Fruit fly (Drosophila melanogaster) whole organism, adult: Measurements from ENCODE around the gene Cnx99A.

Experiments used
- CG11617 ChIP-seq: fragments of 200-800 bp; sonication (Bioruptor generic); optimal IDR thresholded peaks from 2 replicates; lab custom pipeline; 2017; ENCODE audit warnings: mild to moderate bottlenecking, missing biosample characterization, missing genetic modification reagents, missing genetic modification characterization
- CG12768 ChIP-seq: fragments of 200-800 bp; sonication (Bioruptor generic); optimal IDR thresholded peaks from 2 replicates; lab custom pipeline; 2017; ENCODE audit warnings: missing biosample characterization, missing genetic modification characterization, mild to moderate bottlenecking, moderate library complexity, missing genetic modification reagents
- CG14711 ChIP-seq: fragments of 200-800 bp; sonication (Bioruptor generic); optimal IDR thresholded peaks from 2 replicates; lab custom pipeline; 2018; ENCODE audit warnings: missing biosample characterization, mild to moderate bottlenecking, missing genetic modification characterization, moderate library complexity
- CG1620 ChIP-seq: fragments of 200-800 bp; sonication (Bioruptor generic); optimal IDR thresholded peaks from 2 replicates; lab custom pipeline; 2016; ENCODE audit warnings: missing biosample characterization, missing genetic modification characterization
- CG33017 ChIP-seq: fragments of 200-800 bp; sonication (Bioruptor generic); optimal IDR thresholded peaks from 2 replicates; lab custom pipeline; 2018; ENCODE audit warnings: missing biosample characterization, mild to moderate bottlenecking, missing genetic modification characterization, moderate library complexity
- CG5204 ChIP-seq: fragments of 200-800 bp; sonication (Bioruptor generic); optimal IDR thresholded peaks from 2 replicates; lab custom pipeline; 2016; ENCODE audit warnings: missing biosample characterization, missing genetic modification characterization
- CG7045 ChIP-seq: fragments of 200-800 bp; sonication (Bioruptor generic); optimal IDR thresholded peaks from 2 replicates; lab custom pipeline; 2017; ENCODE audit warnings: missing biosample characterization, mild to moderate bottlenecking, missing genetic modification characterization
- CG7101 ChIP-seq: fragments of 200-800 bp; sonication (Bioruptor generic); optimal IDR thresholded peaks from 2 replicates; lab custom pipeline; 2018; ENCODE audit warnings: missing biosample characterization, mild to moderate bottlenecking, missing genetic modification characterization, moderate library complexity
- Clk ChIP-seq: fragments of 200-800 bp; sonication (Bioruptor generic); optimal IDR thresholded peaks from 2 replicates; lab custom pipeline; 2017; ENCODE audit warnings: missing biosample characterization, missing genetic modification characterization
- Crg-1 ChIP-seq: fragments of 200-800 bp; sonication (Bioruptor generic); optimal IDR thresholded peaks from 2 replicates; lab custom pipeline; 2016; ENCODE audit warnings: missing biosample characterization, missing genetic modification characterization
- Hr96 ChIP-seq: fragments of 200-800 bp; sonication (Bioruptor generic); optimal IDR thresholded peaks from 2 replicates; lab custom pipeline; 2016; ENCODE audit warnings: missing biosample characterization, missing genetic modification characterization
- Mnt ChIP-seq: fragments of 200-800 bp; sonication (Bioruptor generic); optimal IDR thresholded peaks from 2 replicates; lab custom pipeline; 2016; ENCODE audit warnings: missing biosample characterization, mild to moderate bottlenecking, missing genetic modification characterization
- bab1 ChIP-seq: fragments of 200-800 bp; sonication (Bioruptor generic); optimal IDR thresholded peaks from 3 replicates; lab custom pipeline; 2019; ENCODE audit warnings: missing biosample characterization, mild to moderate bottlenecking, missing genetic modification characterization, moderate library complexity
- cic ChIP-seq: fragments of 200-800 bp; sonication (Bioruptor generic); optimal IDR thresholded peaks from 2 replicates; lab custom pipeline; 2017; ENCODE audit warnings: missing biosample characterization, mild to moderate bottlenecking, missing genetic modification characterization, moderate library complexity
- cnc ChIP-seq, 2 experiments: fragments of >200 bp; optimal IDR thresholded peaks; 2 replicates each; lab custom pipeline; 2017
- kay ChIP-seq: fragments of 200-800 bp; sonication (Bioruptor generic); peaks from one replicate; lab custom pipeline; 2016; ENCODE audit warnings: missing biosample characterization, missing genetic modification characterization, borderline replicate concordance
- ovo ChIP-seq: fragments of 200-800 bp; sonication (Bioruptor generic); optimal IDR thresholded peaks from 2 replicates; lab custom pipeline; 2016; ENCODE audit warnings: missing biosample characterization, missing genetic modification characterization
- pad ChIP-seq: fragments of 200-800 bp; sonication (Bioruptor generic); optimal IDR thresholded peaks from 3 replicates; lab custom pipeline; 2017; ENCODE audit warnings: missing biosample characterization, missing genetic modification characterization, mild to moderate bottlenecking, moderate library complexity, missing genetic modification reagents
- tj ChIP-seq: fragments of 200-800 bp; sonication (Bioruptor generic); optimal IDR thresholded peaks from 3 replicates; lab custom pipeline; 2017; ENCODE audit warnings: missing biosample characterization, mild to moderate bottlenecking, missing genetic modification characterization, moderate library complexity
- toe ChIP-seq: fragments of 200-800 bp; sonication (Bioruptor generic); optimal IDR thresholded peaks from 2 replicates; lab custom pipeline; 2016; ENCODE audit warnings: missing biosample characterization, missing genetic modification characterization

The Cnx99A gene

dm6 chr3R:29318673-29319072 lies 771 bp downstream of the Cnx99A start:
- TF ChIP-seq kay (GFP tag; lab: Kevin White, UChicago): no peak
- no peak for TF ChIP-seq Mnt (GFP tag; lab: Kevin White, UChicago)
- no peak for TF ChIP-seq CG1620 (GFP tag; lab: Kevin White, UChicago)
- TF ChIP-seq cnc (optimal IDR thresholded peaks at IDR 0.05; lab: Kevin White, UChicago): no peak
- peak; percentile 30 for TF ChIP-seq pad (GFP tag; lab: Kevin White, UChicago)
- no peak for TF ChIP-seq cic (GFP tag; lab: Kevin White, UChicago)
- TF ChIP-seq CG5204: peak; percentile 35
- TF ChIP-seq tj (GFP tag; lab: Kevin White, UChicago): no peak
- peak; percentile 23 for TF ChIP-seq CG33017 (tag; lab: Kevin White, UChicago)
- peak; percentile 63 for TF ChIP-seq Hr96 (GFP tag; lab: Kevin White, UChicago)
- peak; percentile 53 for TF ChIP-seq Clk (GFP tag; lab: Kevin White, UChicago)
- TF ChIP-seq CG7101 (tag; lab: Kevin White, UChicago): peak; percentile 43
- no peak for TF ChIP-seq ovo (GFP tag; lab: Kevin White, UChicago)
- TF ChIP-seq CG14711: peak; percentile 45
- TF ChIP-seq CG7045 (GFP tag; lab: Kevin White, UChicago): peak; percentile 53
- no peak for TF ChIP-seq CG11617 (GFP tag; lab: Kevin White, UChicago)
- TF ChIP-seq CG12768: peak; percentile 66
- no peak for TF ChIP-seq bab1
- no peak for TF ChIP-seq Crg-1
- TF ChIP-seq toe (GFP tag; lab: Kevin White, UChicago): peak; percentile 45

- TF ChIP-seq CG14711 (no peak), toe (GFP tag; lab: Kevin White, UChicago) (no peak), ovo (GFP tag; lab: Kevin White, UChicago) (no peak), cnc (optimal IDR thresholded peaks at IDR 0.05; lab: Kevin White, UChicago) (no peak), bab1 (no peak), Hr96 (GFP tag; lab: Kevin White, UChicago) (no peak), tj (GFP tag; lab: Kevin White, UChicago) (no peak), Clk (GFP tag; lab: Kevin White, UChicago) (no peak)
These were observed 6.4 kb downstream of the Cnx99A start for dm6 chr3R:29313070-29313469.

- no peak for TF ChIP-seq CG12768
- TF ChIP-seq bab1: no peak
- TF ChIP-seq toe (GFP tag; lab: Kevin White, UChicago): no peak
- TF ChIP-seq ovo (GFP tag; lab: Kevin White, UChicago): no peak
These were observed 8.3 kb downstream of the Cnx99A start for dm6 chr3R:29311177-29311576.

dm6 chr3R:29309907-29310306 lies 9.5 kb downstream of the Cnx99A start:
- TF ChIP-seq Hr96 (GFP tag; lab: Kevin White, UChicago) (no peak), Clk (GFP tag; lab: Kevin White, UChicago) (no peak), CG11617 (GFP tag; lab: Kevin White, UChicago) (no peak), CG12768 (no peak), pad (GFP tag; lab: Kevin White, UChicago) (no peak), ovo (GFP tag; lab: Kevin White, UChicago) (no peak), CG7045 (GFP tag; lab: Kevin White, UChicago) (no peak), toe (GFP tag; lab: Kevin White, UChicago) (no peak), CG1620 (GFP tag; lab: Kevin White, UChicago) (no peak), Crg-1 (no peak), CG33017 (tag; lab: Kevin White, UChicago) (no peak)

- no peak for TF ChIP-seq pad (GFP tag; lab: Kevin White, UChicago)
- no peak for TF ChIP-seq CG12768
- TF ChIP-seq CG33017 (tag; lab: Kevin White, UChicago): no peak
- no peak for TF ChIP-seq Clk (GFP tag; lab: Kevin White, UChicago)
- no peak for TF ChIP-seq CG1620 (GFP tag; lab: Kevin White, UChicago)
- no peak for TF ChIP-seq Mnt (GFP tag; lab: Kevin White, UChicago)
- TF ChIP-seq kay (GFP tag; lab: Kevin White, UChicago): no peak
- TF ChIP-seq bab1: no peak
- TF ChIP-seq cic (GFP tag; lab: Kevin White, UChicago): no peak
- no peak for TF ChIP-seq CG7101 (tag; lab: Kevin White, UChicago)
- TF ChIP-seq CG5204: no peak
- no peak for TF ChIP-seq CG7045 (GFP tag; lab: Kevin White, UChicago)
- TF ChIP-seq cnc (optimal IDR thresholded peaks at IDR 0.05; lab: Kevin White, UChicago): no peak
- TF ChIP-seq Hr96 (GFP tag; lab: Kevin White, UChicago): no peak
- no peak for TF ChIP-seq CG14711
- TF ChIP-seq ovo (GFP tag; lab: Kevin White, UChicago): no peak
- no peak for TF ChIP-seq tj (GFP tag; lab: Kevin White, UChicago)
These were observed 10.5 kb downstream of the Cnx99A start for dm6 chr3R:29308802-29309405.

- TF ChIP-seq toe (GFP tag; lab: Kevin White, UChicago) (no peak), CG7101 (tag; lab: Kevin White, UChicago) (no peak), kay (GFP tag; lab: Kevin White, UChicago) (no peak), cic (GFP tag; lab: Kevin White, UChicago) (no peak), CG14711 (no peak), CG5204 (no peak), CG1620 (GFP tag; lab: Kevin White, UChicago) (no peak), cnc (optimal IDR thresholded peaks at IDR 0.05; lab: Kevin White, UChicago) (no peak), pad (GFP tag; lab: Kevin White, UChicago) (no peak), CG7045 (GFP tag; lab: Kevin White, UChicago) (no peak), CG12768 (no peak), Mnt (GFP tag; lab: Kevin White, UChicago) (no peak), Clk (GFP tag; lab: Kevin White, UChicago) (no peak), tj (GFP tag; lab: Kevin White, UChicago) (no peak), CG33017 (tag; lab: Kevin White, UChicago) (no peak), ovo (GFP tag; lab: Kevin White, UChicago) (no peak)
These were observed 11.8 kb downstream of the Cnx99A start for dm6 chr3R:29307639-29308038.
